Worm (Caenorhabditis elegans) whole organism, young adult: ENCODE data around the gene srbc-62.

ENCODE experiments used
- B0336.3 ChIP-seq: fragments of 200-800 bp; sonication (Bioruptor generic); IDR thresholded peaks from 2 replicates; pipeline ENCODE4 v1.3.6; 2022; ENCODE audit warnings: missing genetic modification characterization, missing compliant biosample characterization
- F22D6.2 ChIP-seq: sonication (generic microtip); optimal IDR thresholded peaks from 2 replicates; lab custom pipeline; 2016; ENCODE audit warnings: mild to moderate bottlenecking, missing genetic modification characterization, missing compliant biosample characterization
- F33H1.4 ChIP-seq: fragments of 200-800 bp; sonication (Bioruptor generic); IDR thresholded peaks from 2 replicates; pipeline ENCODE4 v1.3.6; 2022; ENCODE audit warnings: missing genetic modification reagents, missing genetic modification characterization, missing compliant biosample characterization
- F37B4.10 ChIP-seq: fragments of 200-800 bp; sonication (Bioruptor generic); IDR thresholded peaks from 2 replicates; pipeline ENCODE4 v1.3.6; 2022; ENCODE audit warnings: missing genetic modification characterization, missing compliant biosample characterization
- F39B2.1 ChIP-seq: fragments of 200-800 bp; sonication (Bioruptor generic); IDR thresholded peaks from 2 replicates; pipeline ENCODE4 v1.3.6; 2022; ENCODE audit warnings: missing genetic modification reagents, missing genetic modification characterization, missing compliant biosample characterization
- F52B5.7 ChIP-seq: sonication (generic microtip); optimal IDR thresholded peaks from 2 replicates; lab custom pipeline; 2016; ENCODE audit warnings: mild to moderate bottlenecking, missing genetic modification characterization, missing compliant biosample characterization
- T26A5.8 ChIP-seq: sonication (generic microtip); optimal IDR thresholded peaks from 2 replicates; lab custom pipeline; 2016; ENCODE audit warnings: missing genetic modification characterization, missing compliant biosample characterization
- ama-1 ChIP-seq, 3 experiments: fragments of 150-350 bp in 1 of 3; sonication (generic microtip) in 2 of 3; optimal IDR thresholded peaks; 2 replicates each; lab custom pipeline; 2014 to 2018; ENCODE audit warnings: missing biosample characterization in 2 of 3, missing genetic modification characterization in 2 of 3, missing genetic modification reagents in 2 of 3
- attf-3 ChIP-seq: fragments of 200-800 bp; sonication (Bioruptor generic); conservative IDR thresholded peaks from 2 replicates; pipeline ENCODE4 v1.3.6; 2022; ENCODE audit warnings: missing genetic modification reagents, missing genetic modification characterization, missing compliant biosample characterization
- attf-6 ChIP-seq: fragments of 200-800 bp; sonication (Bioruptor generic); IDR thresholded peaks from 2 replicates; pipeline ENCODE4 v1.3.6; 2022; ENCODE audit warnings: missing genetic modification reagents, missing genetic modification characterization, missing compliant biosample characterization
- ceh-27 ChIP-seq: fragments of 200-800 bp; sonication (Bioruptor generic); optimal IDR thresholded peaks from 2 replicates; lab custom pipeline; 2018; ENCODE audit warnings: mild to moderate bottlenecking, missing genetic modification characterization, moderate library complexity, missing compliant biosample characterization
- dpl-1 ChIP-seq: fragments of 150-350 bp; optimal IDR thresholded peaks from 2 replicates; lab custom pipeline; 2014; ENCODE audit warnings: missing biosample characterization, missing genetic modification reagents, missing genetic modification characterization
- egrh-3 ChIP-seq: fragments of 200-800 bp; sonication (Bioruptor generic); IDR thresholded peaks from 2 replicates; pipeline ENCODE4 v1.3.6; 2022; ENCODE audit warnings: missing genetic modification reagents, missing genetic modification characterization, missing compliant biosample characterization
- hsf-1 ChIP-seq: fragments of 200-800 bp; sonication (Bioruptor generic); IDR thresholded peaks from 2 replicates; pipeline ENCODE4 v1.3.6; 2022; ENCODE audit warnings: missing genetic modification reagents, missing genetic modification characterization, missing compliant biosample characterization
- lag-1 ChIP-seq: fragments of 200-800 bp; sonication (Bioruptor generic); IDR thresholded peaks from 2 replicates; pipeline ENCODE4 v1.3.6; 2022; ENCODE audit warnings: missing genetic modification reagents, missing genetic modification characterization, missing compliant biosample characterization
- lin-26 ChIP-seq: fragments of 200-800 bp; sonication (Bioruptor generic); IDR thresholded peaks from 2 replicates; pipeline ENCODE4 v1.3.6; 2022; ENCODE audit warnings: missing genetic modification reagents, missing genetic modification characterization, missing compliant biosample characterization
- lin-40 ChIP-seq: sonication (generic microtip); optimal IDR thresholded peaks from 2 replicates; lab custom pipeline; 2016; ENCODE audit warnings: missing genetic modification characterization, mild to moderate bottlenecking, missing compliant biosample characterization, missing genotype, missing genetic modification reagents
- lin-54 ChIP-seq: fragments of 200-800 bp; sonication (Bioruptor generic); optimal IDR thresholded peaks from 2 replicates; lab custom pipeline; 2018; ENCODE audit warnings: mild to moderate bottlenecking, missing genetic modification characterization, missing compliant biosample characterization
- lir-1 ChIP-seq: fragments of 200-800 bp; sonication (Bioruptor generic); conservative IDR thresholded peaks from 2 replicates; pipeline ENCODE4 v1.3.6; 2022; ENCODE audit warnings: missing genetic modification reagents, missing genetic modification characterization, missing compliant biosample characterization
- madf-10 ChIP-seq: sonication (generic microtip); optimal IDR thresholded peaks from 2 replicates; lab custom pipeline; 2016; ENCODE audit warnings: mild to moderate bottlenecking, missing genetic modification characterization, missing compliant biosample characterization
- madf-6 ChIP-seq: fragments of 200-800 bp; sonication (Bioruptor generic); IDR thresholded peaks from 2 replicates; pipeline ENCODE4 v1.3.6; 2022; ENCODE audit warnings: missing genetic modification reagents, missing genetic modification characterization, missing compliant biosample characterization
- mes-4 ChIP-seq: sonication (generic microtip); optimal IDR thresholded peaks from 2 replicates; lab custom pipeline; 2016; ENCODE audit warnings: missing genotype, missing genetic modification characterization, missing compliant biosample characterization
- rec-8 ChIP-seq, 2 experiments: sonication (generic microtip); optimal IDR thresholded peaks; 2 replicates each; lab custom pipeline; 2016; ENCODE audit warnings: mild to moderate bottlenecking in 2 of 2, missing genetic modification characterization in 2 of 2, missing genetic modification reagents in 2 of 2, missing genotype in 2 of 2, missing biosample characterization in 1 of 2, missing compliant biosample characterization in 1 of 2, moderate library complexity in 1 of 2
- snpc-1.1 ChIP-seq: sonication (generic microtip); optimal IDR thresholded peaks from 2 replicates; lab custom pipeline; 2017; ENCODE audit warnings: missing genetic modification characterization, mild to moderate bottlenecking, missing compliant biosample characterization, antibody characterized with exemption, moderate library complexity, missing genotype, missing genetic modification reagents; ENCODE audit not compliant: insufficient read depth
- snpc-1.3 ChIP-seq: sonication (generic microtip); optimal IDR thresholded peaks from 2 replicates; lab custom pipeline; 2017; ENCODE audit warnings: missing genetic modification characterization, mild to moderate bottlenecking, missing compliant biosample characterization, antibody characterized with exemption, moderate library complexity, missing genotype, missing genetic modification reagents; ENCODE audit not compliant: insufficient read depth
- snpc-4 ChIP-seq, 5 experiments: fragments of 150-350 bp in 1 of 5; sonication (generic microtip) in 4 of 5; optimal IDR thresholded peaks; 2 replicates each; lab custom pipeline; 2014 to 2018; ENCODE audit warnings: missing genetic modification characterization in 5 of 5, missing biosample characterization in 3 of 5, antibody characterized with exemption in 2 of 5, mild to moderate bottlenecking in 2 of 5, missing compliant biosample characterization in 2 of 5, missing genotype in 2 of 5, moderate library complexity in 2 of 5, missing genetic modification reagents in 1 of 5
- somi-1 ChIP-seq: fragments of 200-800 bp; sonication (Bioruptor generic); optimal IDR thresholded peaks from 2 replicates; lab custom pipeline; 2018; ENCODE audit warnings: mild to moderate bottlenecking, missing genetic modification characterization, missing compliant biosample characterization
- tbx-9 ChIP-seq: sonication (generic microtip); optimal IDR thresholded peaks from 2 replicates; lab custom pipeline; 2016; ENCODE audit warnings: borderline replicate concordance, missing genetic modification characterization, inconsistent platforms, missing compliant biosample characterization
- xnd-1 ChIP-seq: sonication (generic microtip); optimal IDR thresholded peaks from 2 replicates; lab custom pipeline; 2016; ENCODE audit warnings: missing genotype, missing genetic modification reagents, missing genetic modification characterization, missing compliant biosample characterization
- zfh-2 ChIP-seq: fragments of 200-800 bp; sonication (Bioruptor generic); conservative IDR thresholded peaks from 2 replicates; pipeline ENCODE4 v1.3.6; 2022; ENCODE audit warnings: missing genetic modification reagents, missing genetic modification characterization, missing compliant biosample characterization
- ztf-22 ChIP-seq: fragments of 200-800 bp; sonication (Bioruptor generic); optimal IDR thresholded peaks from 2 replicates; lab custom pipeline; 2018; ENCODE audit warnings: mild to moderate bottlenecking, missing genetic modification characterization, moderate library complexity, missing compliant biosample characterization
- ztf-25 ChIP-seq: fragments of 200-800 bp; sonication (Bioruptor generic); IDR thresholded peaks from 2 replicates; pipeline ENCODE4 v1.3.6; 2022; ENCODE audit warnings: missing genetic modification reagents, missing genetic modification characterization, missing compliant biosample characterization
- ztf-6 ChIP-seq: fragments of 200-800 bp; sonication (Bioruptor generic); IDR thresholded peaks from 2 replicates; pipeline ENCODE4 v1.3.6; 2022; ENCODE audit warnings: missing genetic modification reagents, missing genetic modification characterization, missing compliant biosample characterization

Gene srbc-62

ce11 chrV:17215602-17216001 is 2.2 kb upstream of the srbc-62 start:
- TF ChIP-seq F52B5.7 (tag; lab: Kevin White, UChicago), result no peak
- TF ChIP-seq attf-6 (GFP tag; lab: Robert Waterston, UW), result 0 out of 2 replicates have a peak, but pooled peaks have one; percentile 24
- TF ChIP-seq somi-1 (GFP tag; lab: Kevin White, UChicago), result no peak
- no peak for TF ChIP-seq snpc-4 (GFP tag; optimal IDR thresholded peaks at IDR 0.05; lab: Kevin White, UChicago)
- peak in 2 of 4 experiments; percentile 69 to 77 for TF ChIP-seq snpc-4 (tag; optimal IDR thresholded peaks at IDR 0.05; lab: Kevin White, UChicago)
- peak; percentile 6 for TF ChIP-seq snpc-1.1

- TF ChIP-seq rec-8 (tag; optimal IDR thresholded peaks at IDR 0.05; lab: Kevin White, UChicago) (no peak), zfh-2 (no peak), tbx-9 (tag; lab: Kevin White, UChicago) (no peak), F22D6.2 (tag; lab: Kevin White, UChicago) (no peak), lag-1 (GFP tag; lab: Robert Waterston, UW) (no peak), mes-4 (no peak), B0336.3 (GFP tag; lab: Robert Waterston, UW) (no peak), lin-26 (GFP tag; lab: Robert Waterston, UW) (no peak), ztf-25 (no peak), F39B2.1 (no peak), F37B4.10 (GFP tag; lab: Robert Waterston, UW) (no peak), F52B5.7 (tag; lab: Kevin White, UChicago) (no peak), xnd-1 (tag; lab: Kevin White, UChicago) (no peak), madf-10 (no peak), ztf-22 (no peak), hsf-1 (GFP tag; lab: Robert Waterston, UW) (no peak), snpc-4 (GFP tag; optimal IDR thresholded peaks at IDR 0.05; lab: Kevin White, UChicago) (no peak), snpc-4 (tag; optimal IDR thresholded peaks at IDR 0.05; lab: Kevin White, UChicago) (no peak), F33H1.4 (no peak)
- TF ChIP-seq, all 124 proteins: peak for 0
These were observed 2.6 kb downstream of the srbc-62 start, which contains the start of gene srh-109 for ce11 chrV:17220345-17220744. Gene srh-109 (minus strand): TSS chrV:17220445.

- no peak for TF ChIP-seq ztf-6 (GFP tag; lab: Robert Waterston, UW)
- no peak for TF ChIP-seq ama-1 (optimal IDR thresholded peaks at IDR 0.05; lab: Kevin White, UChicago)
- no peak for TF ChIP-seq ama-1 (GFP tag; optimal IDR thresholded peaks at IDR 0.05; lab: Kevin White, UChicago)
- no peak for TF ChIP-seq lin-54
- no peak for TF ChIP-seq madf-6 (GFP tag; lab: Robert Waterston, UW)
- TF ChIP-seq dpl-1 (GFP tag; lab: Kevin White, UChicago), result no peak
- no peak for TF ChIP-seq xnd-1 (tag; lab: Kevin White, UChicago)
- no peak for TF ChIP-seq lir-1 (GFP tag; lab: Robert Waterston, UW)
- no peak for TF ChIP-seq egrh-3 (GFP tag; lab: Robert Waterston, UW)
- TF ChIP-seq ceh-27 (GFP tag; lab: Kevin White, UChicago), result no peak
- no peak for TF ChIP-seq attf-3
- no peak for TF ChIP-seq snpc-1.3 (tag; lab: Kevin White, UChicago)
- no peak for TF ChIP-seq lin-40
- no peak for TF ChIP-seq T26A5.8 (tag; lab: Kevin White, UChicago)
- no peak for TF ChIP-seq tbx-9 (tag; lab: Kevin White, UChicago)
These were observed 5.5 kb downstream of the srbc-62 start, which contains the start of gene srh-252 for ce11 chrV:17223305-17223704. Gene srh-252 (minus strand): TSS chrV:17223405.
